Worm (Caenorhabditis elegans): ENCODE measurements around the gene C25B8.8.
A peak's percentile ranks its signal among the peaks of the same experiment; 100 is the strongest.

Gene C25B8.8

DNA sequence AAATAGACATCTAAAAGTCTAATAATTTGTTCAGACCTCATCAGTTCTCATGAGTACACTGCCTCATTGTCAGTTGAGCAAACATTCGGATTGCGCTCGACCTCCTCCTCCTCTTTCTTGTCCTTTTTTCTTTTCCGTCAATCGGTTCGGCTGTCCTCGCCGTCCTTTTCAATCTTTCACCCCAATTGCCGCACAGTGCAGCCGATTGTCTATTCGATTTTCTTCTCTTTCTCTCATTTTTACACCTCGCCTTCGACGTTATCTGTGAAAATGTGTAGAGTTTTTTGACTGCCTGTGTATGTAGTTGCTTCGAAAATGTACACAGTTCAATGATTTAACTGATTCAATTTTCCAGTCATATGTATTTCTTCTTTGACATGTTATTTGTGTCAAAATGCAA lies 43.4 kb downstream of the C25B8.8 start (continued):
- no peak for TF ChIP-seq zag-1 (tag; optimal IDR thresholded peaks at IDR 0.05)
- peak; percentile 37 for TF ChIP-seq nhr-85 (tag)
- TF ChIP-seq ztf-4 (tag; optimal IDR thresholded peaks at IDR 0.05): no peak
- no peak for TF ChIP-seq nhr-12 (tag; optimal IDR thresholded peaks at IDR 0.05)
- TF ChIP-seq nhr-47 (tag; optimal IDR thresholded peaks at IDR 0.05): no peak
- TF ChIP-seq lin-39 (tag; optimal IDR thresholded peaks at IDR 0.05): no peak
- no peak for TF ChIP-seq C34B4.2 (tag; optimal IDR thresholded peaks at IDR 0.05)
- TF ChIP-seq snpc-4 (tag; optimal IDR thresholded peaks at IDR 0.05): no peak
- peak; percentile 39 for TF ChIP-seq nhr-20 (tag; optimal IDR thresholded peaks at IDR 0.05)

DNA sequence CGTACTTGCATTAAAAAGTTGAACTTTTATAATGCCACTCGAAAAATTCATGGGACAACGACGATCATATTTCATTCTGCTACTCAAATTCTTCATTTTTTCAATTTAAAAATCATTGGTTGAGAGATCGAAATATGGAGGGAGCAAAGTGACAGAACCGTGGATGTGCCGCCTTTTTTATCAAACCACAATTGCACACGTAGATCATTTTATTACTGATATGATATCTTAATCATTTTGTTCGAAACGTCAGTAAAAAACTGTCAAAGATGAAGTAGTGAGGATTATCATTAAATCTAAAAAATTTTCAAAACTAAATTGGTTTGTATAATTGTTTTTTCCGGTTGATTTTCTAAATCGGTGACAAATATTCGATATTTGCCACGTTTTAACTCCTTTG lies 44.3 kb downstream of the C25B8.8 start:
- TF ChIP-seq nhr-77 (tag; optimal IDR thresholded peaks at IDR 0.05): no peak
- peak; percentile 40 for TF ChIP-seq elt-2 (tag; optimal IDR thresholded peaks at IDR 0.05)
- no peak for TF ChIP-seq mab-9 (GFP tag; IDR thresholded peaks at IDR 0.05)
- no peak for TF ChIP-seq alr-1 (tag; optimal IDR thresholded peaks at IDR 0.05; ENCODE audit: borderline replicate concordance)
- TF ChIP-seq zip-4 (GFP tag; optimal IDR thresholded peaks at IDR 0.05): no peak

DNA sequence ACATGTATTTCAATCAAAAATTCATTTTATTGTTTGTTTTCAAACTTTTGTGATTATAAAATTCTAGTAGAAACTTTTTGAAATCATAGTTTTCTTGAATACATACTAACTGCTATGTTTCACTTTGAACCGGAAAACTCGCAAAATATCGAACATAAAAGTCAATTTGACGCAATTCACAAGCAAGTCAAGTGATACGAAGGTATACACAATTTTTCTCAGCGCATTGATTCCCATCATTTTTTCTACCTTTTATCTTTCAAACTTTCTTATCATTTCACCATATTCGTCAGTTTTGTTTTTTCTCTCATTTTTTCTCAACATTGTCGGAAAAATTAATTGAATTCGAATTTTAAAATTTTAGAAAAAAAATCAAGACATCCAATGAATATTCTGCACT lies 45.3 kb downstream of the C25B8.8 start, which contains the start of gene nhr-173:
Gene nhr-173, plus strand, starts transcription at position 366 of the 400 bp plus-strand sequence.
- TF ChIP-seq ceh-90 (tag; optimal IDR thresholded peaks at IDR 0.05) (no peak), nhr-85 (tag) (no peak), blmp-1 (tag; optimal IDR thresholded peaks at IDR 0.05) (peak; percentile 1), C16A3.4 (tag; optimal IDR thresholded peaks at IDR 0.05) (no peak), unc-98 (GFP tag; IDR thresholded peaks at IDR 0.05) (no peak), elt-3 (tag; optimal IDR thresholded peaks at IDR 0.05) (peak in 1 of 6 experiments; percentile 4), F16B12.6 (tag; optimal IDR thresholded peaks at IDR 0.05) (no peak), zag-1 (tag; optimal IDR thresholded peaks at IDR 0.05) (no peak), ceh-8 (GFP tag; optimal IDR thresholded peaks at IDR 0.05) (no peak), nhr-20 (tag; optimal IDR thresholded peaks at IDR 0.05) (peak; percentile 12), aly-2 (tag; optimal IDR thresholded peaks at IDR 0.05) (no peak), tlp-1 (tag; optimal IDR thresholded peaks at IDR 0.05) (no peak), elt-2 (tag; optimal IDR thresholded peaks at IDR 0.05) (peak; percentile 23)

DNA sequence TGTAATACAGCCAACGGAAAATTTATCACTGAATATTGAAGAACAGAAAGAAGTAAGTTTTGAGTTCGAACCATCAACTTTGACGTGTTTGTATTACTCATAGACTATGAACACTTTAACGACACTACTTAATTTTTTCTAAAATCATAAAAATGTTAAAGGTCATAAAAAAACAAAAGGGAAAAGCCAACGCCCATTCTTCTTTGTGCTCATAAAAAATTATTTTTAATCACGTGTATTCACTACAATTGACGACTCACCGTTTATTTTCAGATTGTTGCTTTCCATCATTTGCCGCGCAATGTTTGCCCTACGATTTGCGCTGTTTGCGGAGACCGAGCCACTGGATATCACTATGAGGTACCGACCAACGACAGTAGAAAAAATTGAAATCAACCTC lies 46.4 kb downstream of the C25B8.8 start:
- no peak for TF ChIP-seq efl-1 (optimal IDR thresholded peaks at IDR 0.05)
- peak in 1 of 2 experiments; percentile 85 for TF ChIP-seq efl-1 (GFP tag; optimal IDR thresholded peaks at IDR 0.05 in 1 of 2)
- no peak for TF ChIP-seq xbp-1 (tag; optimal IDR thresholded peaks at IDR 0.05)
- no peak for TF ChIP-seq egl-13 (tag; optimal IDR thresholded peaks at IDR 0.05)
- TF ChIP-seq nhr-19 (GFP tag; conservative IDR thresholded peaks at IDR 0.05): no peak

DNA sequence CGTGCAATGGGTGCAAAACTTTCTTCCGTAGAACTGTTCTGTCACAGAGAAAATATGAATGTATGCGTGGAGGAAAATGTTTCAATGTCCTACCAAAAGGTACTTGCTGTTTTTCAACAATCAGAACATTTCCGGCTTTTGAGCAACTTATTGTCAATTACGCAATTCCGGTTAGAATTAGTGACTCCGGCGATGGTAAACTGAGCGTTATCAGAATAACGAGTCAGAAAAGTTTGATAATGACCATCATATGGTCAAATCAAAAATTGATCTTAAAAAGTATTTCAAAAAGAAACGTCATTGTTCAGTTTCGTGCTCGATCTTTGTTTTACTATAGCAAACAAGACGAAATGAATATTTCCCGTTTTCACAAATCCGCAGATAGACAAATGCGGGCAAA lies 47.0 kb downstream of the C25B8.8 start:
- TF ChIP-seq elt-2 (tag; optimal IDR thresholded peaks at IDR 0.05) (peak; percentile 34), aha-1 (tag; optimal IDR thresholded peaks at IDR 0.05) (no peak)

DNA sequence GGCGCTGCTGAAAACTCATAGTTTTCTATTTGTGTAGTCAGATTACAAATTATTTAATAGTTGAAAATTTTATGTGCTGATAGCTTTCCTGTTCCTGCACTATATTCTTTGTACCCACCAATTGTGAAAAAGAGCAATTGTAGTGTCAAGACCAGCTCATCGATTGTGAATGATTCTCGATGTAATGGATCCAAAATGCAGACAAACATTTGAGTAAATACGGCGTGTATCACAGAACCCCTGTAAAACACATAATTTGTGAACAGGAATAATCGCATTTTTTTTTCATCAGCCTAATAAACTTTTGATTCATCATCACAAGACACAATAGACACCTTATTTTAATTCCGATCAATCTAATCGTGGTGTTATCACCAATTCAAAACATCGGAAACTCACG lies 52.5 kb downstream of the C25B8.8 start:
- TF ChIP-seq snpc-4 (tag; optimal IDR thresholded peaks at IDR 0.05) (no peak), efl-1 (optimal IDR thresholded peaks at IDR 0.05) (no peak), efl-1 (GFP tag; optimal IDR thresholded peaks at IDR 0.05 in 1 of 2) (peak in 1 of 2 experiments; percentile 67)

DNA sequence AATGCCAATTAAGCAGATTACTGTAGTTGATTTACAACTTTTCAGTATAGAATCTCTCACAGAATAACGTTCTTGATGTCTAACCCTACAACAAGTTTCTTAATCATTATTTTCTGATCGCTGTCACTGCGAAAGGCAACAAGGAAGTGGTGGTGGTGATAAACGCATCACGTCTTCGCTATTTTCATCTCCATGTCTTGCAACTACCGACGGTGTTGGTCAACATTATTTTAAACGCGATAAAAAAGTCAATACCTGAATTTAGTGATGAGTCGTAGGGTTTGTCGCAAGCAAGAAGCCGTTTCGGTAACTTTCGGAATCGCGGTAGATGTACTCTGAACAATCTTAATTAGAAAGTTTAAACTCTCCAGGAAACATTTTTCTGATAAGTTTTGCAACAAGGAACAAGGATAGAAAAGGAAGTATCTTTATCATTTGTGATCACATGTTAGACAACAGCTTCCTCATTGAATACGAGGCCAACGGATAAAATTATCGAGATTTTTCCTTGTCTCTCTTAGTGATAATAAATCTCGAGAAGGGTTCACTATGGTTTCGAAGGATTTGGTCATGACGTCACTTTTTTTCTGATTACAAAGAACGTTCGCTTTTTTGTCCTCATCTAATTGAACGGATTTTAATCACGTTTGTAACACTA lies 54.1 kb downstream of the C25B8.8 start:
- peak; percentile 19 for TF ChIP-seq lin-14 (GFP tag; optimal IDR thresholded peaks at IDR 0.05)
- TF ChIP-seq efl-1 (optimal IDR thresholded peaks at IDR 0.05): no peak
- TF ChIP-seq efl-1 (GFP tag; optimal IDR thresholded peaks at IDR 0.05 in 1 of 2): peak in 1 of 2 experiments; percentile 59
- TF ChIP-seq snpc-4 (tag; optimal IDR thresholded peaks at IDR 0.05): no peak
- TF ChIP-seq lin-39 (tag; optimal IDR thresholded peaks at IDR 0.05): no peak
- no peak for TF ChIP-seq pag-3 (tag; optimal IDR thresholded peaks at IDR 0.05; ENCODE audit: borderline replicate concordance, insufficient read depth)
- peak; percentile 73 for TF ChIP-seq nhr-85 (tag)
- no peak for TF ChIP-seq swsn-7 (tag; optimal IDR thresholded peaks at IDR 0.05)
- TF ChIP-seq elt-3 (tag; optimal IDR thresholded peaks at IDR 0.05): peak in 2 of 6 experiments; percentile 20 to 74
- TF ChIP-seq tbx-2 (tag; optimal IDR thresholded peaks at IDR 0.05): peak; percentile 53
- TF ChIP-seq nhr-20 (tag; optimal IDR thresholded peaks at IDR 0.05): peak; percentile 42
- no peak for TF ChIP-seq nhr-76 (tag; optimal IDR thresholded peaks at IDR 0.05)
- TF ChIP-seq nhr-90 (tag; optimal IDR thresholded peaks at IDR 0.05; ENCODE audit: poor library complexity): peak; percentile 5
- peak; percentile 51 for TF ChIP-seq blmp-1 (tag; optimal IDR thresholded peaks at IDR 0.05)
- peak; percentile 44 for TF ChIP-seq ztf-4 (tag; optimal IDR thresholded peaks at IDR 0.05)
- peak; percentile 22 for TF ChIP-seq nhr-71 (tag; optimal IDR thresholded peaks at IDR 0.05)
